Fruit fly (Drosophila melanogaster): ENCODE measurements around the gene ND-42.

Gene ND-42

dm6 chr3R:22044443-22044970 is 17.0 kb downstream of the ND-42 start:
- TF ChIP-seq CG10366 (GFP tag; IDR thresholded peaks at IDR 0.05) (no peak), row (GFP tag; IDR thresholded peaks at IDR 0.05) (no peak), sens (GFP tag) (peak; percentile 32), CG3065 (GFP tag; optimal IDR thresholded peaks at IDR 0.05) (peak; percentile 30), chm (GFP tag; IDR thresholded peaks at IDR 0.05) (0 out of 2 replicates have a peak, but pooled peaks have one; percentile 12), CG6272 (GFP tag; IDR thresholded peaks at IDR 0.05) (no peak), sr (GFP tag; IDR thresholded peaks at IDR 0.05) (peak; percentile 49; the same call in 1 of the 3 replicates), CG18011 (GFP tag; optimal IDR thresholded peaks at IDR 0.05) (no peak), twi (tag; optimal IDR thresholded peaks at IDR 0.05) (peak; percentile 99), tll (GFP tag; optimal IDR thresholded peaks at IDR 0.05) (peak in 1 of 2 experiments; percentile 94), CG14667 (GFP tag; IDR thresholded peaks at IDR 0.05) (no peak), pum (GFP tag; optimal IDR thresholded peaks at IDR 0.05) (no peak), CG1647 (GFP tag; optimal IDR thresholded peaks at IDR 0.05) (no peak), MBD-R2 (GFP tag; IDR thresholded peaks at IDR 0.05) (no peak), CG9817 (tag; optimal IDR thresholded peaks at IDR 0.05) (no peak), luna (GFP tag; optimal IDR thresholded peaks at IDR 0.05) (no peak), Dref (GFP tag; IDR thresholded peaks at IDR 0.05) (no peak), CG2199 (GFP tag; IDR thresholded peaks at IDR 0.05) (0 out of 3 replicates have a peak, but pooled peaks have one; percentile 36), CG15479 (GFP tag; optimal IDR thresholded peaks at IDR 0.05) (peak; percentile 29), vvl (GFP tag; IDR thresholded peaks at IDR 0.05) (0 out of 2 replicates have a peak, but pooled peaks have one; percentile 11), E2f2 (GFP tag; IDR thresholded peaks at IDR 0.05) (no peak)

dm6 chr3R:22046231-22046630 is 18.7 kb downstream of the ND-42 start:
- TF ChIP-seq CG10565 (GFP tag; optimal IDR thresholded peaks at IDR 0.05) (no peak), D19B (GFP tag; optimal IDR thresholded peaks at IDR 0.05) (no peak), slp2 (GFP tag; optimal IDR thresholded peaks at IDR 0.05) (no peak), pnt (GFP tag; optimal IDR thresholded peaks at IDR 0.05) (no peak), CG13624 (GFP tag; optimal IDR thresholded peaks at IDR 0.05) (no peak), ind (GFP tag; optimal IDR thresholded peaks at IDR 0.05) (no peak), sim (GFP tag; IDR thresholded peaks at IDR 0.05) (no peak), Mrtf (GFP tag; IDR thresholded peaks at IDR 0.05) (no peak), bsh (GFP tag; optimal IDR thresholded peaks at IDR 0.05) (no peak), CG32532 (GFP tag; IDR thresholded peaks at IDR 0.05) (no peak), odd (GFP tag; optimal IDR thresholded peaks at IDR 0.05) (no peak), Oli (tag; optimal IDR thresholded peaks at IDR 0.05) (peak; percentile 6), ase (GFP tag; IDR thresholded peaks at IDR 0.05) (no peak), CG31365 (tag; optimal IDR thresholded peaks at IDR 0.05) (no peak), Nf-YB (GFP tag; optimal IDR thresholded peaks at IDR 0.05) (no peak), CG13287 (GFP tag; IDR thresholded peaks at IDR 0.05; ENCODE audit: partially characterized antibody) (no peak), HmgZ (tag; optimal IDR thresholded peaks at IDR 0.05) (no peak), sug (tag; optimal IDR thresholded peaks at IDR 0.05) (no peak), CG8281 (tag; optimal IDR thresholded peaks at IDR 0.05) (no peak), exex (tag; optimal IDR thresholded peaks at IDR 0.05) (no peak), CG33557 (GFP tag; optimal IDR thresholded peaks at IDR 0.05) (no peak), chinmo (GFP tag; IDR thresholded peaks at IDR 0.05; ENCODE audit: partially characterized antibody) (no peak), CG11504 (tag; optimal IDR thresholded peaks at IDR 0.05) (peak; percentile 32), CG8924 (tag; optimal IDR thresholded peaks at IDR 0.05) (no peak), gro (GFP tag; optimal IDR thresholded peaks at IDR 0.05) (no peak), otp (GFP tag; IDR thresholded peaks at IDR 0.05) (no peak), Hsf (GFP tag; optimal IDR thresholded peaks at IDR 0.05) (no peak), dmrt99B (tag; optimal IDR thresholded peaks at IDR 0.05) (peak; percentile 32), CG13296 (GFP tag; optimal IDR thresholded peaks at IDR 0.05) (no peak), ap (GFP tag; IDR thresholded peaks at IDR 0.05) (0 out of 2 replicates have a peak, but pooled peaks have one; percentile 4), Sin3A (optimal IDR thresholded peaks at IDR 0.05) (no peak)

All from whole organism, embryonic.